Worm (Caenorhabditis elegans) whole organism, mixed stage, embryonic: Measurements from ENCODE around the gene clec-169.

Source experiments
- M03D4.4 ChIP-seq: sonication (generic microtip); optimal IDR thresholded peaks from 2 replicates; lab custom pipeline; 2017; ENCODE audit warnings: mild to moderate bottlenecking, missing genetic modification characterization, missing compliant biosample characterization
- bed-3 ChIP-seq: fragments of 200-800 bp; sonication (Bioruptor generic); optimal IDR thresholded peaks from 3 replicates; lab custom pipeline; 2018; ENCODE audit warnings: mild to moderate bottlenecking, missing genetic modification characterization, moderate library complexity, missing compliant biosample characterization
- blmp-1 ChIP-seq: fragments of 150-350 bp; optimal IDR thresholded peaks from 2 replicates; lab custom pipeline; 2014; ENCODE audit warnings: missing biosample characterization, missing genetic modification characterization
- ceh-39 ChIP-seq: fragments of 150-350 bp; optimal IDR thresholded peaks from 2 replicates; lab custom pipeline; 2014; ENCODE audit warnings: missing biosample characterization, missing genetic modification characterization
- ceh-83 ChIP-seq: fragments of 200-800 bp; sonication (Bioruptor generic); optimal IDR thresholded peaks from 2 replicates; lab custom pipeline; 2018; ENCODE audit warnings: mild to moderate bottlenecking, missing genetic modification characterization, missing compliant biosample characterization
- ces-1 ChIP-seq: fragments of 150-350 bp; optimal IDR thresholded peaks from 2 replicates; lab custom pipeline; 2014; ENCODE audit warnings: missing biosample characterization, missing genetic modification reagents, missing genetic modification characterization
- cnd-1 ChIP-seq: fragments of 200-800 bp; sonication (Bioruptor generic); optimal IDR thresholded peaks from 2 replicates; lab custom pipeline; 2018; ENCODE audit warnings: mild to moderate bottlenecking, missing genetic modification characterization, missing compliant biosample characterization
- drap-1 ChIP-seq: fragments of 200-800 bp; sonication (Bioruptor generic); optimal IDR thresholded peaks from 3 replicates; lab custom pipeline; 2018; ENCODE audit warnings: mild to moderate bottlenecking, missing genetic modification characterization, missing compliant biosample characterization
- elt-1 ChIP-seq: sonication (generic microtip); optimal IDR thresholded peaks from 2 replicates; lab custom pipeline; 2017; ENCODE audit warnings: missing genetic modification characterization, mild to moderate bottlenecking, missing compliant biosample characterization, antibody characterized with exemption, moderate library complexity, borderline replicate concordance; ENCODE audit not compliant: insufficient read depth
- elt-3 ChIP-seq: fragments of 150-350 bp; optimal IDR thresholded peaks from 2 replicates; lab custom pipeline; 2014; ENCODE audit warnings: missing biosample characterization, missing genetic modification characterization
- flh-1 ChIP-seq: fragments of 200-800 bp; sonication (Bioruptor generic); optimal IDR thresholded peaks from 2 replicates; lab custom pipeline; 2018; ENCODE audit warnings: mild to moderate bottlenecking, missing genetic modification characterization, moderate library complexity, missing compliant biosample characterization
- ham-2 ChIP-seq: fragments of 200-800 bp; sonication (Bioruptor generic); optimal IDR thresholded peaks from 2 replicates; lab custom pipeline; 2018; ENCODE audit warnings: mild to moderate bottlenecking, missing genetic modification characterization, missing compliant biosample characterization
- hlh-1 ChIP-seq: fragments of 150-350 bp; optimal IDR thresholded peaks from 2 replicates; lab custom pipeline; 2014; ENCODE audit warnings: missing biosample characterization, missing genetic modification reagents, missing genetic modification characterization
- lin-13 ChIP-seq: fragments of 150-350 bp; optimal IDR thresholded peaks from 2 replicates; lab custom pipeline; 2014; ENCODE audit warnings: missing biosample characterization, missing genetic modification characterization
- lsy-2 ChIP-seq: fragments of 150-350 bp; optimal IDR thresholded peaks from 2 replicates; lab custom pipeline; 2014; ENCODE audit warnings: missing biosample characterization, missing genetic modification characterization
- mab-5 ChIP-seq: fragments of 150-350 bp; optimal IDR thresholded peaks from 2 replicates; lab custom pipeline; 2014; ENCODE audit warnings: missing biosample characterization, missing genetic modification characterization
- mls-2 ChIP-seq: sonication (generic microtip); optimal IDR thresholded peaks from 2 replicates; lab custom pipeline; 2016; ENCODE audit warnings: mild to moderate bottlenecking, missing genetic modification characterization, moderate library complexity, missing compliant biosample characterization
- nhr-12 ChIP-seq: fragments of 150-350 bp; optimal IDR thresholded peaks from 2 replicates; lab custom pipeline; 2014; ENCODE audit warnings: missing biosample characterization, missing genetic modification characterization
- nhr-237 ChIP-seq: fragments of 150-350 bp; optimal IDR thresholded peaks from 2 replicates; lab custom pipeline; 2014; ENCODE audit warnings: missing biosample characterization, missing genetic modification characterization
- nhr-28 ChIP-seq: fragments of 150-350 bp; optimal IDR thresholded peaks from 2 replicates; lab custom pipeline; 2014; ENCODE audit warnings: missing biosample characterization, missing genetic modification characterization
- nhr-76 ChIP-seq: sonication (generic microtip); optimal IDR thresholded peaks from 2 replicates; lab custom pipeline; 2017; ENCODE audit warnings: missing biosample characterization, missing genetic modification characterization
- snpc-4 ChIP-seq: fragments of 150-350 bp; optimal IDR thresholded peaks from 2 replicates; lab custom pipeline; 2014; ENCODE audit warnings: missing biosample characterization, missing genetic modification characterization
- sptf-1 ChIP-seq: sonication (generic microtip); optimal IDR thresholded peaks from 2 replicates; lab custom pipeline; 2017; ENCODE audit warnings: mild to moderate bottlenecking, missing genetic modification characterization, moderate library complexity, missing compliant biosample characterization
- tbx-8 ChIP-seq: fragments of 200-800 bp; sonication (Bioruptor generic); optimal IDR thresholded peaks from 2 replicates; lab custom pipeline; 2018; ENCODE audit warnings: mild to moderate bottlenecking, missing genetic modification characterization, moderate library complexity, missing compliant biosample characterization
- unc-120 ChIP-seq: sonication (generic microtip); optimal IDR thresholded peaks from 2 replicates; lab custom pipeline; 2017; ENCODE audit warnings: missing genetic modification characterization, missing compliant biosample characterization; ENCODE audit not compliant: poor library complexity, severe bottlenecking
- unc-39 ChIP-seq: fragments of 150-350 bp; optimal IDR thresholded peaks from 2 replicates; lab custom pipeline; 2014; ENCODE audit warnings: missing biosample characterization, missing genetic modification characterization
- unc-62 ChIP-seq: fragments of 150-350 bp; optimal IDR thresholded peaks from 2 replicates; lab custom pipeline; 2014; ENCODE audit warnings: missing biosample characterization, missing genetic modification reagents, missing genetic modification characterization

Gene clec-169

ce11 chrIV:1266724-1267123 lies 5.6 kb downstream of the clec-169 start, which contains the start of gene clec-170:
TSS of gene clec-170 (plus strand) at chrIV:1266866.
- TF ChIP-seq snpc-4 (tag; lab: Kevin White, UChicago) (no peak), blmp-1 (tag; lab: Kevin White, UChicago) (no peak), ham-2 (no peak), ces-1 (no peak), M03D4.4 (tag; lab: Kevin White, UChicago) (no peak), mab-5 (tag; lab: Kevin White, UChicago) (no peak), hlh-1 (tag; lab: Kevin White, UChicago) (no peak), mls-2 (tag; lab: Kevin White, UChicago) (no peak), nhr-12 (no peak)

DNA sequence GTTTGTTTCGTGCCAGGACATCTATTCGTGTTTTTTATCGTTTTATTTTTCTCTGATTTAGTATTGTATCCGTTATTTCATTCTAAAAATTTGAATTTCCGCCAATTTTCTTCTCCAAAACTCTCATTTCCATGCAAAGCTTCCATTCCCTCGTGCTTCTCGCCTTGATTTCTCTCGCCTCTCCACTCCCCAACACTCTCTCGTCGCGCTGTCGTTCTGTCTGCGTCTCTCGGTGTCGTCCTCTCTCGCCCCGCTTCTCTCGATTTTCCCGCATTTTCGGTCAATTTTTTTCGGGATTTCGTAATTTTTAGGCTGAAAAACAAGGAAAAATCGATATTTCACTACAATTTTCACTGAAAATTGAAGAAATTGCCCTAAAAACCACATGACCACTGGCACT lies 13.5 kb downstream of the clec-169 start, which contains the start of gene C09E9.1:
TSS of gene C09E9.1 (plus strand) at position 286 of the 400 bp plus-strand sequence.
- TF ChIP-seq ces-1 (peak; percentile 29), ceh-39 (tag; lab: Kevin White, UChicago) (no peak), unc-120 (peak; percentile 51), ham-2 (peak; percentile 0), lin-13 (tag; lab: Kevin White, UChicago) (peak; percentile 26)

ce11 chrIV:1275910-1276309 lies 14.8 kb downstream of the clec-169 start:
- TF ChIP-seq tbx-8 (GFP tag; lab: Kevin White, UChicago): no peak
- TF ChIP-seq elt-1 (tag; lab: Kevin White, UChicago): no peak
- no peak for TF ChIP-seq M03D4.4 (tag; lab: Kevin White, UChicago)
- TF ChIP-seq sptf-1 (tag; lab: Kevin White, UChicago): no peak
- no peak for TF ChIP-seq unc-39 (tag; lab: Kevin White, UChicago)
- TF ChIP-seq bed-3 (GFP tag; lab: Kevin White, UChicago): no peak
- TF ChIP-seq flh-1 (GFP tag; lab: Kevin White, UChicago): no peak

ce11 chrIV:1277067-1277466 lies 15.9 kb downstream of the clec-169 start:
- TF ChIP-seq lsy-2: peak; percentile 43
- no peak for TF ChIP-seq sptf-1 (tag; lab: Kevin White, UChicago)
- no peak for TF ChIP-seq elt-3
- no peak for TF ChIP-seq nhr-76
- no peak for TF ChIP-seq nhr-12
- no peak for TF ChIP-seq cnd-1 (tag; lab: Kevin White, UChicago)
- no peak for TF ChIP-seq drap-1 (GFP tag; lab: Kevin White, UChicago)
- TF ChIP-seq lin-13 (tag; lab: Kevin White, UChicago): no peak
- no peak for TF ChIP-seq ceh-39 (tag; lab: Kevin White, UChicago)

DNA sequence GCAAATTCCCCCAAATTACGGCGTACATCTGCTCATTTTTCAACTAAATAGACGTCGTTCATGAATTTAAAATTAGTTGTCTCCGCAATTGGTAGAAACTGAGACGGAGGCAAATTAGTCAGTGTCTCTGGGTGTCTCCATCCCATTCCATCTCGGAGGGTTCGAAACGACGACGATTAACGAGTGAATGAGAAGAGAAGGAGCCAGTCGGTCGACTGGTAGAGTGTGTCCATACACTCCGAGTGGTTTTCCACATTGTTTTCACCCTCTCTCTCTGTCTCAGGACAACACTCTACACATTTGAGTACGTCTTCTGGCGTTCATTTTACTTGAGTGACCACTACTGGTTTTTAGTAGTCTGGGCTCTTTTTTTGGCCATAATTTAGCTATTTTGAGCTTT lies 17.8 kb downstream of the clec-169 start:
- TF ChIP-seq M03D4.4 (tag; lab: Kevin White, UChicago): no peak
- TF ChIP-seq cnd-1 (tag; lab: Kevin White, UChicago): peak; percentile 21
- TF ChIP-seq ces-1: peak; percentile 45

DNA sequence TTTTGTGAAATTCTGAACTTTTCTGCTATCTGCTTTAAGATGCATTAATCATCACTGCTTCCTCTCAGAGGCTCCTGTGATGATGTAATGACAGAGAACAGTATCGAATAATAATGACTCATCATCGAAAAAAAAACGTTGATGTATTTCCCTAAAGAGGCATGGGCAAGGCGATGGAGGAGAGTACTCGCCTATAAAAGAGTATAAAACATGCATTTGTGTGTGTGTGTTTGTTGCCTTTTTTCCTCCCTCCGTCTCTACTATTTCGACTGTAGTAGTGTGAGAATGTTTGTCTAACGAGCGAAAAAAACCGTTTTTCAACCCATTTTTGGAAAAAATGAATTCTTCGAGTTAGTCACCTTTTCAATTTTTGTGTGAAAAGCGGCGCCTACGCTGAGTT lies 23.8 kb downstream of the clec-169 start:
- TF ChIP-seq nhr-12 (no peak), nhr-237 (tag; lab: Kevin White, UChicago) (no peak), ceh-83 (no peak), elt-1 (tag; lab: Kevin White, UChicago) (no peak), blmp-1 (tag; lab: Kevin White, UChicago) (no peak), nhr-76 (no peak), ceh-39 (tag; lab: Kevin White, UChicago) (no peak)

- no peak for TF ChIP-seq unc-39 (tag; lab: Kevin White, UChicago)
- TF ChIP-seq bed-3 (GFP tag; lab: Kevin White, UChicago): no peak
- TF ChIP-seq nhr-28 (tag; lab: Kevin White, UChicago): no peak
- TF ChIP-seq drap-1 (GFP tag; lab: Kevin White, UChicago): no peak
- no peak for TF ChIP-seq ceh-83
- TF ChIP-seq ces-1: no peak
- TF ChIP-seq unc-62 (GFP tag; lab: Kevin White, UChicago): no peak
Observed at ce11 chrIV:1286549-1286948, 25.4 kb downstream of the clec-169 start.
